Worm (Caenorhabditis elegans) whole organism, young adult: Measurements from ENCODE around the gene aly-1.
A peak's percentile ranks its signal among the peaks of the same experiment; 100 is the strongest.

Experiments
- B0035.1 ChIP-seq: sonication (generic microtip); optimal IDR thresholded peaks from 2 replicates; lab custom pipeline; 2016; ENCODE audit warnings: missing genetic modification characterization, mild to moderate bottlenecking, missing compliant biosample characterization, missing genotype, missing genetic modification reagents
- F22D6.2 ChIP-seq: sonication (generic microtip); optimal IDR thresholded peaks from 2 replicates; lab custom pipeline; 2016; ENCODE audit warnings: mild to moderate bottlenecking, missing genetic modification characterization, missing compliant biosample characterization
- F23B12.7 ChIP-seq: sonication (generic microtip); optimal IDR thresholded peaks from 2 replicates; lab custom pipeline; 2017; ENCODE audit warnings: missing genetic modification characterization, mild to moderate bottlenecking, missing compliant biosample characterization, antibody characterized with exemption, moderate library complexity; ENCODE audit not compliant: insufficient read depth
- F37B4.10 ChIP-seq: fragments of 200-800 bp; sonication (Bioruptor generic); IDR thresholded peaks from 2 replicates; pipeline ENCODE4 v1.3.6; 2022; ENCODE audit warnings: missing genetic modification characterization, missing compliant biosample characterization
- F57A8.1 ChIP-seq: fragments of 200-800 bp; sonication (Bioruptor generic); optimal IDR thresholded peaks from 2 replicates; lab custom pipeline; 2018; ENCODE audit warnings: mild to moderate bottlenecking, missing genetic modification characterization, moderate library complexity, missing compliant biosample characterization
- F57C9.4 ChIP-seq: sonication (generic microtip); optimal IDR thresholded peaks from 2 replicates; lab custom pipeline; 2017; ENCODE audit warnings: mild to moderate bottlenecking, missing genetic modification characterization, missing compliant biosample characterization
- K11D2.4 ChIP-seq: fragments of 200-800 bp; sonication (Bioruptor generic); IDR thresholded peaks from 2 replicates; pipeline ENCODE4 v1.3.6; 2022; ENCODE audit warnings: missing genetic modification reagents, missing genetic modification characterization, missing compliant biosample characterization
- T07F8.4 ChIP-seq: sonication (generic microtip); optimal IDR thresholded peaks from 2 replicates; lab custom pipeline; 2016; ENCODE audit warnings: mild to moderate bottlenecking, missing genetic modification characterization, moderate library complexity, missing compliant biosample characterization
- Y67H2A.10 ChIP-seq: fragments of 200-800 bp; sonication (Bioruptor generic); conservative IDR thresholded peaks from 2 replicates; pipeline ENCODE4 v1.3.6; 2022; ENCODE audit warnings: missing genetic modification reagents, missing genetic modification characterization, missing compliant biosample characterization
- aptf-2 ChIP-seq: fragments of 200-800 bp; sonication (Bioruptor generic); conservative IDR thresholded peaks from 2 replicates; pipeline ENCODE4 v1.3.6; 2022; ENCODE audit warnings: missing genetic modification reagents, missing genetic modification characterization, missing compliant biosample characterization
- aptf-3 ChIP-seq: fragments of 200-800 bp; sonication (Bioruptor generic); IDR thresholded peaks from 2 replicates; pipeline ENCODE4 v1.3.6; 2022; ENCODE audit warnings: missing genetic modification characterization, missing compliant biosample characterization
- attf-3 ChIP-seq: fragments of 200-800 bp; sonication (Bioruptor generic); conservative IDR thresholded peaks from 2 replicates; pipeline ENCODE4 v1.3.6; 2022; ENCODE audit warnings: missing genetic modification reagents, missing genetic modification characterization, missing compliant biosample characterization
- cebp-1 ChIP-seq, 2 experiments: fragments of 200-800 bp in 1 of 2; sonication (Bioruptor generic) in 1 of 2; sonication (generic microtip) in 1 of 2; IDR thresholded peaks in 1 of 2; optimal IDR thresholded peaks in 1 of 2; 2 replicates each; pipeline versions ENCODE4 v1.3.6 to Lab custom; 2017 to 2022; ENCODE audit warnings: missing compliant biosample characterization in 2 of 2, missing genetic modification characterization in 2 of 2, mild to moderate bottlenecking in 1 of 2, missing genetic modification reagents in 1 of 2, moderate library complexity in 1 of 2
- ceh-79 ChIP-seq: sonication (generic microtip); optimal IDR thresholded peaks from 2 replicates; lab custom pipeline; 2017; ENCODE audit warnings: mild to moderate bottlenecking, missing genetic modification characterization, missing compliant biosample characterization
- chd-7 ChIP-seq: sonication (generic microtip); optimal IDR thresholded peaks from 2 replicates; lab custom pipeline; 2016; ENCODE audit warnings: mild to moderate bottlenecking, missing genetic modification characterization, moderate library complexity, missing compliant biosample characterization
- ets-4 ChIP-seq: fragments of 200-800 bp; sonication (Bioruptor generic); optimal IDR thresholded peaks from 2 replicates; lab custom pipeline; 2018; ENCODE audit warnings: mild to moderate bottlenecking, missing genetic modification characterization, missing compliant biosample characterization
- fkh-3 ChIP-seq: sonication (generic microtip); optimal IDR thresholded peaks from 2 replicates; lab custom pipeline; 2016; ENCODE audit warnings: mild to moderate bottlenecking, missing genetic modification characterization, missing compliant biosample characterization
- lsy-27 ChIP-seq: sonication (generic microtip); optimal IDR thresholded peaks from 2 replicates; lab custom pipeline; 2017; ENCODE audit warnings: missing genetic modification characterization, mild to moderate bottlenecking, missing compliant biosample characterization, antibody characterized with exemption, missing genotype, borderline replicate concordance; ENCODE audit not compliant: insufficient read depth
- madf-10 ChIP-seq: sonication (generic microtip); optimal IDR thresholded peaks from 2 replicates; lab custom pipeline; 2016; ENCODE audit warnings: mild to moderate bottlenecking, missing genetic modification characterization, missing compliant biosample characterization
- madf-8 ChIP-seq: fragments of 200-800 bp; sonication (Bioruptor generic); conservative IDR thresholded peaks from 2 replicates; pipeline ENCODE4 v1.3.6; 2022; ENCODE audit warnings: missing genetic modification reagents, missing genetic modification characterization, missing compliant biosample characterization
- mcd-1 ChIP-seq: fragments of 200-800 bp; sonication (Bioruptor generic); IDR thresholded peaks from 2 replicates; pipeline ENCODE4 v1.3.6; 2022; ENCODE audit warnings: missing genetic modification reagents, missing genetic modification characterization, missing compliant biosample characterization
- nfya-1 ChIP-seq: sonication (generic microtip); optimal IDR thresholded peaks from 2 replicates; lab custom pipeline; 2017; ENCODE audit warnings: antibody characterized with exemption, missing compliant biosample characterization, missing genetic modification characterization, borderline replicate concordance; ENCODE audit not compliant: insufficient read depth
- nhr-120 ChIP-seq: fragments of 200-800 bp; sonication (Bioruptor generic); IDR thresholded peaks from 2 replicates; pipeline ENCODE4 v1.3.6; 2022; ENCODE audit warnings: missing genetic modification characterization, missing compliant biosample characterization
- nhr-179 ChIP-seq: sonication (generic microtip); optimal IDR thresholded peaks from 2 replicates; lab custom pipeline; 2016; ENCODE audit warnings: mild to moderate bottlenecking, missing genetic modification characterization, missing compliant biosample characterization
- nhr-27 ChIP-seq: fragments of 200-800 bp; sonication (Bioruptor generic); optimal IDR thresholded peaks from 2 replicates; lab custom pipeline; 2018; ENCODE audit warnings: mild to moderate bottlenecking, missing genetic modification characterization, moderate library complexity, missing compliant biosample characterization
- nhr-80 ChIP-seq: sonication (generic microtip); optimal IDR thresholded peaks from 2 replicates; lab custom pipeline; 2016; ENCODE audit warnings: missing genetic modification characterization, missing compliant biosample characterization
- nhr-90 ChIP-seq: sonication (generic microtip); optimal IDR thresholded peaks from 2 replicates; lab custom pipeline; 2016; ENCODE audit warnings: missing genotype, mild to moderate bottlenecking, missing genetic modification characterization, missing compliant biosample characterization
- pbrm-1 ChIP-seq: fragments of 200-800 bp; sonication (Bioruptor generic); IDR thresholded peaks from 2 replicates; pipeline ENCODE4 v1.3.6; 2022; ENCODE audit warnings: missing genetic modification reagents, missing genetic modification characterization, missing compliant biosample characterization
- rcor-1 ChIP-seq: fragments of 200-800 bp; sonication (Bioruptor generic); IDR thresholded peaks from 2 replicates; pipeline ENCODE4 v1.3.6; 2022; ENCODE audit warnings: missing genetic modification reagents, missing genetic modification characterization, missing compliant biosample characterization
- rec-8 ChIP-seq, 2 experiments: sonication (generic microtip); optimal IDR thresholded peaks; 2 replicates each; lab custom pipeline; 2016; ENCODE audit warnings: mild to moderate bottlenecking in 2 of 2, missing genetic modification characterization in 2 of 2, missing genetic modification reagents in 2 of 2, missing genotype in 2 of 2, missing biosample characterization in 1 of 2, missing compliant biosample characterization in 1 of 2, moderate library complexity in 1 of 2
- sea-2 ChIP-seq: fragments of 200-800 bp; sonication (Bioruptor generic); IDR thresholded peaks from 2 replicates; pipeline ENCODE4 v1.3.6; 2022; ENCODE audit warnings: missing genetic modification characterization, missing compliant biosample characterization
- tlf-1 ChIP-seq: fragments of 200-800 bp; sonication (Bioruptor generic); optimal IDR thresholded peaks from 2 replicates; lab custom pipeline; 2018; ENCODE audit warnings: mild to moderate bottlenecking, missing genetic modification characterization, missing compliant biosample characterization
- xnd-1 ChIP-seq: sonication (generic microtip); optimal IDR thresholded peaks from 2 replicates; lab custom pipeline; 2016; ENCODE audit warnings: missing genotype, missing genetic modification reagents, missing genetic modification characterization, missing compliant biosample characterization
- zfh-2 ChIP-seq: fragments of 200-800 bp; sonication (Bioruptor generic); conservative IDR thresholded peaks from 2 replicates; pipeline ENCODE4 v1.3.6; 2022; ENCODE audit warnings: missing genetic modification reagents, missing genetic modification characterization, missing compliant biosample characterization
- ztf-22 ChIP-seq: fragments of 200-800 bp; sonication (Bioruptor generic); optimal IDR thresholded peaks from 2 replicates; lab custom pipeline; 2018; ENCODE audit warnings: mild to moderate bottlenecking, missing genetic modification characterization, moderate library complexity, missing compliant biosample characterization

Gene aly-1

DNA sequence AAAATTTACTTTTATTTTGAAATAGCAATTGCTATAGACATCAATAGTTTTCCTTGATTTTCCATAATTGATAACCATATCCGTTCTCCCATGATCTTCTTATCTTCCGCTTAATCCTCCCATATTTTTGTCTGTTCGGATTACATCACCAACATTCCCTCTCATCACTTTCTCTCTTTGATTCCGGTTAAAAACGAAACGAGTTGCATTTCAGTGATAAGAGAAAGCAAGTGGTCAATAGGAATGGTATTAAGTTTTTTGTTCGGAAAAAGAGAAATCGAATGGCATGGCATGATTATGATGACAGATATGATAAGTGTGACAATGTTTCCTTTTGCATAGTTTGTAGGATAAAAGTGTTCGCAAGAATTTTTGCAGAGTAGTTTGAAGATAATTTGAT, 3.3 kb downstream of the aly-1 start:
- TF ChIP-seq madf-8 (GFP tag; lab: Robert Waterston, UW) (no peak), nhr-179 (tag; lab: Kevin White, UChicago) (no peak), xnd-1 (no peak), nfya-1 (tag; lab: Kevin White, UChicago) (no peak), rec-8 (tag; optimal IDR thresholded peaks at IDR 0.05; lab: Kevin White, UChicago) (no peak), cebp-1 (GFP tag; IDR thresholded peaks at IDR 0.05; lab: Robert Waterston, UW) (no peak), cebp-1 (tag; optimal IDR thresholded peaks at IDR 0.05; lab: Kevin White, UChicago) (no peak), nhr-120 (GFP tag; lab: Robert Waterston, UW) (no peak), F57C9.4 (tag; lab: Kevin White, UChicago) (no peak), lsy-27 (tag; lab: Kevin White, UChicago) (no peak), nhr-27 (no peak), ceh-79 (no peak), B0035.1 (no peak), nhr-80 (tag; lab: Kevin White, UChicago) (peak; percentile 85), ets-4 (GFP tag; lab: Kevin White, UChicago) (peak; percentile 46)

ce11 chrIV:9114078-9114477, 5.3 kb downstream of the aly-1 start:
- TF ChIP-seq zfh-2 (GFP tag; lab: Robert Waterston, UW) (no peak), nhr-80 (tag; lab: Kevin White, UChicago) (no peak), mcd-1 (GFP tag; lab: Robert Waterston, UW) (no peak), F57A8.1 (GFP tag; lab: Kevin White, UChicago) (no peak), chd-7 (no peak), attf-3 (GFP tag; lab: Robert Waterston, UW) (no peak), pbrm-1 (GFP tag; lab: Robert Waterston, UW) (no peak), F37B4.10 (GFP tag; lab: Robert Waterston, UW) (no peak)
- TF ChIP-seq, all 124 proteins: peak for 0

DNA sequence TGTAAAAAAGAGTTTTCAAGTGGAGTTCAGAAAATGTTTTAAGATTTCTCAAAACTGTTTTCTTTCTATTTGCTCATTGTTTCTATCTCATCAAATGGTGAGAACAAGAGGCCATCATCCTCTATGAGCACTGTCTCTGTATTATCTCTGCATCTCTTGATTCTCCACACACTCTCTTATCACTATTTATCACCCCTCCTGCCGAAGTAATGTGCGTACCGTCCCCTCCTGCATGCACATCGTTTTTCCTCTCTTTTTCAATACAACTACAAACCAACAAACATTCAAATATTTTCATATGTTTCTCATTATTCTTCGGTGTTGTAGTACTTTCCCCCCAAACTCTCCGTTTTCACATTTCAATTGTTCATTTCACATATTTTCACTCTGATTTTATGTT, 7.7 kb downstream of the aly-1 start:
- TF ChIP-seq fkh-3 (no peak), nhr-80 (tag; lab: Kevin White, UChicago) (peak; percentile 71)

DNA sequence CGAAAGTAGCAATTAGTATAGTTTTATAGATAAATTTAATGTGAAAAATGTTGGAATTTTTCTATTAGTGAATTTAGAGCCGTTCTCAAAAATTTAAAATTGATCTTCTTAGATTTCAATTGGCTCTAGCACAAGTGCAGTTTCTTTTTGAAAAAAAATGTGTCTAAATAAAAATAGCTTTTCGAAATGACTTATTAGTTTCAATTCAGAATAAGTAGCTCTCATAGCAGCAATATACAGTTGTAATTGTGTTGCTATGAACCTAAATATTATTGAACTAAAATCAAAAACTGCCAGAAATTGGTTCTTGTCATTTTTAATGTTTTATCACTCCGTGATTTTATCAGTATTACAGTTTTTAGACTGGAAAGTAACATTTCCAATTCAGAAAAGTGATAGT, 9.0 kb downstream of the aly-1 start:
- TF ChIP-seq ztf-22 (GFP tag; lab: Kevin White, UChicago): no peak
- TF ChIP-seq sea-2 (GFP tag; lab: Robert Waterston, UW): no peak
- TF ChIP-seq F22D6.2 (tag; lab: Kevin White, UChicago): no peak
- no peak for TF ChIP-seq K11D2.4
- no peak for TF ChIP-seq Y67H2A.10 (GFP tag; lab: Robert Waterston, UW)
- TF ChIP-seq madf-8 (GFP tag; lab: Robert Waterston, UW): no peak
- no peak for TF ChIP-seq rec-8 (tag; optimal IDR thresholded peaks at IDR 0.05; lab: Kevin White, UChicago)
- no peak for TF ChIP-seq madf-10 (tag; lab: Kevin White, UChicago)
- TF ChIP-seq aptf-2 (GFP tag; lab: Robert Waterston, UW): no peak
- TF ChIP-seq tlf-1 (GFP tag; lab: Kevin White, UChicago): no peak
- TF ChIP-seq T07F8.4 (tag; lab: Kevin White, UChicago): no peak
- no peak for TF ChIP-seq F23B12.7 (tag; lab: Kevin White, UChicago)
- no peak for TF ChIP-seq aptf-3 (GFP tag; lab: Robert Waterston, UW)
- no peak for TF ChIP-seq rcor-1 (GFP tag; lab: Robert Waterston, UW)
- TF ChIP-seq nhr-90 (tag; lab: Kevin White, UChicago): no peak
- TF ChIP-seq, all 124 proteins: peak for 0
